Fruit fly (Drosophila melanogaster): Measurements from ENCODE around the gene CG5727.

CG5727 gene

dm6 chr2L:10226213-10226723 is 15.8 kb upstream of the CG5727 start:
- TF ChIP-seq Eip78C (GFP tag) (no peak), Sox14 (GFP tag; optimal IDR thresholded peaks at IDR 0.05) (no peak), CG3032 (tag; optimal IDR thresholded peaks at IDR 0.05) (no peak), CG11294 (GFP tag; IDR thresholded peaks at IDR 0.05) (no peak), Lpt (GFP tag; optimal IDR thresholded peaks at IDR 0.05) (no peak), CG16779 (tag; optimal IDR thresholded peaks at IDR 0.05) (no peak)

- TF ChIP-seq Ets21C (GFP tag; optimal IDR thresholded peaks at IDR 0.05) (no peak), fkh (GFP tag; optimal IDR thresholded peaks at IDR 0.05) (peak; percentile 41)
Measured at dm6 chr2L:10222550-10223231, 12.2 kb upstream of the CG5727 start, which contains the start of gene Bcs1. Bcs1 (plus strand) TSS chr2L:10222657.

dm6 chr2L:10221387-10221705 is 10.9 kb upstream of the CG5727 start:
- no peak for TF ChIP-seq salr (GFP tag; optimal IDR thresholded peaks at IDR 0.05)
- TF ChIP-seq Gug (GFP tag; IDR thresholded peaks at IDR 0.05), result no peak
- TF ChIP-seq CG11294 (GFP tag; IDR thresholded peaks at IDR 0.05), result no peak
- no peak for TF ChIP-seq Sox15 (GFP tag; optimal IDR thresholded peaks at IDR 0.05)
- no peak for TF ChIP-seq esn (GFP tag; optimal IDR thresholded peaks at IDR 0.05)
- TF ChIP-seq CG3032 (tag; optimal IDR thresholded peaks at IDR 0.05), result no peak
- no peak for TF ChIP-seq CG6792 (GFP tag; optimal IDR thresholded peaks at IDR 0.05)
- no peak for TF ChIP-seq CG15336 (GFP tag; IDR thresholded peaks at IDR 0.05)
- no peak for TF ChIP-seq Met (GFP tag; optimal IDR thresholded peaks at IDR 0.05)
- no peak for TF ChIP-seq CG7368 (GFP tag; optimal IDR thresholded peaks at IDR 0.05)
- no peak for TF ChIP-seq CG9139 (GFP tag; optimal IDR thresholded peaks at IDR 0.05)
- no peak for TF ChIP-seq CG10669 (GFP tag; optimal IDR thresholded peaks at IDR 0.05)
- no peak for TF ChIP-seq CG6163 (GFP tag; IDR thresholded peaks at IDR 0.05)
- TF ChIP-seq Hr39 (GFP tag; optimal IDR thresholded peaks at IDR 0.05), result no peak
- TF ChIP-seq CG1621 (tag; optimal IDR thresholded peaks at IDR 0.05), result no peak
- TF ChIP-seq Blimp-1 (GFP tag; optimal IDR thresholded peaks at IDR 0.05), result no peak

DNA sequence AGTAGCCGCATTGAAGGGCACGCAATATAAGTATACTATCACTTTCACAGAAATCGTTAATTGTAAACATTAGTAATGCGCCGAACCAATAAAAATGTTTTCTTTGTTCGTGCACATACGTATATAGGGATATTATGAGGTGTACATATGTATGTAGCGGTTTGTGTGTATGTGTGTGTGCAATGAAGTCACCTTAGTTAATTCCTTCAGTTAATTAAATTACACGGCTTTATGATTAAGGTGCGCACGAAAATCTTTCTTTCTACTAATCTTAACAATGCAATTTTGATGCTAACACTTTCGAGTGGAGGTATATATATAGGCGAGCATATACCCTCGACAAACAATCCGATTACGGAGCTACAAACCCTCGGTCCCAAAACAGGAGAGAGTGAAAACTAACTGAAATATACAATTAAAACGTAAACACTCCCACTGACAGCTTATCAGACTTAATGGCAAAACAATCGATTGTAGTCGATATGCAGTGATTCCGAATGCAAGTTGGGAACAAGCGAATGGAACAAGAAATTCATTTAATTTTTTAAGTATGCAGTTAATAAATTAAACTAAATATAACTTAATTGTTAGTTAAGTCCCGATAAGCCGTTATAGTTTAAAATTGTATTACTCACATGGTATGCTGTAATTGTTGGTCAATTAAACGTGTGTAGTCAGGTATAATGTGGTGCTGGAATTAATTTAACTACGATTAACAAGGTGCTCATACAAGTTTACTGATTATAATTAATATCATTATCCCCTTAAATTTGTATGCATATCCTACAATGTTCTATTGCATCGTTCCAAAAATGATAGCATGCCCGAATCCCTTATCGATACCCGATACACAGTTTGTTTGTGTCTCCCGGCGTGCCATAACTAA is 10.3 kb upstream of the CG5727 start, which contains the start of the genes Npc1a and Prosalpha6:
Gene Npc1a, minus strand, starts transcription at position 716 of the 886 bp plus-strand sequence.
Gene Prosalpha6, plus strand, starts transcription at position 851 of the 886 bp plus-strand sequence.
- TF ChIP-seq topi (GFP tag; optimal IDR thresholded peaks at IDR 0.05) (no peak), CG6792 (GFP tag; optimal IDR thresholded peaks at IDR 0.05) (no peak), Sox14 (GFP tag; optimal IDR thresholded peaks at IDR 0.05) (peak; percentile 75), CG6808 (GFP tag; optimal IDR thresholded peaks at IDR 0.05) (no peak), achi (GFP tag; optimal IDR thresholded peaks at IDR 0.05) (peak; percentile 76), spab (GFP tag; optimal IDR thresholded peaks at IDR 0.05) (no peak), lz (GFP tag; optimal IDR thresholded peaks at IDR 0.05) (peak; percentile 21), vri (GFP tag; optimal IDR thresholded peaks at IDR 0.05) (peak; percentile 51), Blimp-1 (GFP tag; optimal IDR thresholded peaks at IDR 0.05) (peak; percentile 43), fkh (GFP tag; optimal IDR thresholded peaks at IDR 0.05) (peak; percentile 15), Eip78C (GFP tag) (peak; percentile 76), Eip93F (GFP tag; optimal IDR thresholded peaks at IDR 0.05) (peak; percentile 12), CG3032 (tag; optimal IDR thresholded peaks at IDR 0.05) (peak; percentile 18), ss (GFP tag; optimal IDR thresholded peaks at IDR 0.05) (no peak), CG31627 (GFP tag; optimal IDR thresholded peaks at IDR 0.05) (peak; percentile 19), cyc (GFP tag; optimal IDR thresholded peaks at IDR 0.05) (peak; percentile 32), esn (GFP tag; optimal IDR thresholded peaks at IDR 0.05) (peak; percentile 35), svp (GFP tag) (no peak)
